5 worm cellular contexts compared by ENCODE assay signal in the genomic region with DNA sequence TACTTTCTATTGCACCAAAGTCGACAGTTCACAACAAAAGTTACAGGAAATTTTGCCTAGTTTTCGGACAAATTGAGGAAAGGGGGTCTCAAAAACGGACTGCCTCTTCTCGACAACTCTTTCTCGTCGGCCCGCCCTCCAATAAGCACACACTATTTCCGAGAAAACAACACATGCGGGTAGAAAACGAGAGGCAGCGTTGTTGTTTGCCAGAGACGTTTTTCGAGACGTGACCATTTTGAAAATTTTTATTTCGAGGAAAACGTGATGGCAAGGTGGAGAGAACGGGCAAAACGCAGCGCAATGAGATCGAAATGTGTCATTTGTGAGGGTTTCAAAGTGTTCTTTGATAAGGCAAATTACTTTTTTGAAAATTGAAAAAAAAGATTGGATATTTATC.
TF ChIP-seq lines count a peak whose summit lies in the region.

No protein-coding gene starts in this region.

TF ChIP-seq in whole organism, L1 larva, 84 proteins besides CTCF, POLR2A, EP300 and RAD21 (continues in another document):
- no peak for TF ChIP-seq F16B12.6 (tag; optimal IDR thresholded peaks at IDR 0.05; lab: Kevin White, UChicago)
- no peak for TF ChIP-seq sox-4 (tag; optimal IDR thresholded peaks at IDR 0.05; lab: Kevin White, UChicago)
- no peak for TF ChIP-seq nhr-28 (tag; optimal IDR thresholded peaks at IDR 0.05; lab: Kevin White, UChicago)
- TF ChIP-seq mep-1 (tag; optimal IDR thresholded peaks at IDR 0.05; lab: Kevin White, UChicago) = no peak
- peak in 1 of 2 experiments; percentile 72 for TF ChIP-seq mdl-1 (tag; optimal IDR thresholded peaks at IDR 0.05; lab: Kevin White, UChicago)
- TF ChIP-seq C04F5.9 (tag; optimal IDR thresholded peaks at IDR 0.05; lab: Kevin White, UChicago) = no peak
- peak; percentile 23; the same call in 1 of the 2 replicates for TF ChIP-seq nhr-19 (GFP tag; conservative IDR thresholded peaks at IDR 0.05; lab: Robert Waterston, UW)
- no peak for TF ChIP-seq ceh-63 (GFP tag; optimal IDR thresholded peaks at IDR 0.05; lab: Kevin White, UChicago)
- TF ChIP-seq nhr-237 (tag; optimal IDR thresholded peaks at IDR 0.05; lab: Kevin White, UChicago) = no peak
- no peak for TF ChIP-seq mef-2 (tag; optimal IDR thresholded peaks at IDR 0.05; lab: Kevin White, UChicago)
- TF ChIP-seq unc-62 (GFP tag; optimal IDR thresholded peaks at IDR 0.05; lab: Kevin White, UChicago) = no peak
- no peak for TF ChIP-seq isw-1 (GFP tag; IDR thresholded peaks at IDR 0.05; lab: Robert Waterston, UW)
- TF ChIP-seq nhr-77 (tag; optimal IDR thresholded peaks at IDR 0.05; lab: Kevin White, UChicago) = no peak
- no peak for TF ChIP-seq efl-3 (GFP tag; optimal IDR thresholded peaks at IDR 0.05; lab: Kevin White, UChicago)
- TF ChIP-seq elt-2 (tag; optimal IDR thresholded peaks at IDR 0.05; lab: Kevin White, UChicago) = no peak
- TF ChIP-seq egl-27 (tag; optimal IDR thresholded peaks at IDR 0.05; lab: Kevin White, UChicago) = no peak
- TF ChIP-seq unc-130 (tag; optimal IDR thresholded peaks at IDR 0.05; lab: Kevin White, UChicago) = peak; percentile 34
- no peak for TF ChIP-seq nhr-90 (tag; optimal IDR thresholded peaks at IDR 0.05; lab: Kevin White, UChicago; ENCODE audit: poor library complexity)

TF ChIP-seq in whole organism, L2 larva, 48 proteins besides CTCF, POLR2A, EP300 and RAD21:
- TF ChIP-seq gmeb-1 (tag; optimal IDR thresholded peaks at IDR 0.05; lab: Kevin White, UChicago) = no peak
- peak in 1 of 2 experiments; percentile 7 for TF ChIP-seq mdl-1 (tag; optimal IDR thresholded peaks at IDR 0.05; lab: Kevin White, UChicago)
- no peak for TF ChIP-seq nhr-6 (tag; optimal IDR thresholded peaks at IDR 0.05; lab: Kevin White, UChicago)
- TF ChIP-seq nhr-11 (tag; optimal IDR thresholded peaks at IDR 0.05; lab: Kevin White, UChicago) = no peak
- no peak for TF ChIP-seq snpc-4 (tag; optimal IDR thresholded peaks at IDR 0.05; lab: Kevin White, UChicago)
- TF ChIP-seq nhr-129 (tag; optimal IDR thresholded peaks at IDR 0.05; lab: Kevin White, UChicago) = peak; percentile 78
- peak in 1 of 2 experiments; percentile 27 for TF ChIP-seq lsy-2 (tag; optimal IDR thresholded peaks at IDR 0.05; lab: Kevin White, UChicago)
- TF ChIP-seq mab-5 (tag; optimal IDR thresholded peaks at IDR 0.05; lab: Kevin White, UChicago) = no peak
- peak; percentile 4 for TF ChIP-seq F13H6.1 (tag; optimal IDR thresholded peaks at IDR 0.05; lab: Kevin White, UChicago)
- TF ChIP-seq sma-3 (GFP tag; optimal IDR thresholded peaks at IDR 0.05; lab: Kevin White, UChicago) = no peak
- peak; percentile 34 for TF ChIP-seq C34F6.9 (tag; optimal IDR thresholded peaks at IDR 0.05; lab: Kevin White, UChicago)
- TF ChIP-seq elt-3 (tag; optimal IDR thresholded peaks at IDR 0.05; lab: Kevin White, UChicago) = no peak
- TF ChIP-seq nhr-21 (tag; optimal IDR thresholded peaks at IDR 0.05; lab: Kevin White, UChicago) = peak; percentile 49
- TF ChIP-seq lin-11 (tag; optimal IDR thresholded peaks at IDR 0.05; lab: Kevin White, UChicago) = peak; percentile 60
- TF ChIP-seq sma-9 (GFP tag; optimal IDR thresholded peaks at IDR 0.05; lab: Kevin White, UChicago) = peak; percentile 61
- no peak for TF ChIP-seq sma-9 (tag; optimal IDR thresholded peaks at IDR 0.05; lab: Kevin White, UChicago)

TF ChIP-seq in whole organism, L3 larva, 47 proteins besides CTCF, POLR2A, EP300 and RAD21:
- TF ChIP-seq lin-15B (tag; optimal IDR thresholded peaks at IDR 0.05; lab: Kevin White, UChicago) (no peak), hmg-11 (tag; optimal IDR thresholded peaks at IDR 0.05; lab: Kevin White, UChicago) (peak; percentile 21), ama-1 (optimal IDR thresholded peaks at IDR 0.05; lab: Kevin White, UChicago) (peak; percentile 16), nhr-43 (tag; optimal IDR thresholded peaks at IDR 0.05; lab: Kevin White, UChicago; ENCODE audit: poor library complexity, severe bottlenecking) (peak; percentile 65), eor-1 (tag; optimal IDR thresholded peaks at IDR 0.05; lab: Kevin White, UChicago) (no peak), nfya-1 (tag; optimal IDR thresholded peaks at IDR 0.05; lab: Kevin White, UChicago; ENCODE audit: insufficient read depth) (peak; percentile 49), pha-4 (tag; optimal IDR thresholded peaks at IDR 0.05; lab: Kevin White, UChicago) (peak; percentile 57), lin-39 (tag; optimal IDR thresholded peaks at IDR 0.05; lab: Kevin White, UChicago) (peak; percentile 56), nhr-11 (tag; optimal IDR thresholded peaks at IDR 0.05; lab: Kevin White, UChicago) (no peak), elt-2 (tag; optimal IDR thresholded peaks at IDR 0.05; lab: Kevin White, UChicago) (peak; percentile 18), fkh-10 (GFP tag; optimal IDR thresholded peaks at IDR 0.05; lab: Kevin White, UChicago) (no peak), nhr-23 (tag; optimal IDR thresholded peaks at IDR 0.05; lab: Kevin White, UChicago) (no peak)
TF ChIP-seq in whole organism, L3 larva: peak in this region for 7.

TF ChIP-seq in whole organism, L4 larva, 104 proteins besides CTCF, POLR2A, EP300 and RAD21 (continues in another document):
- no peak for TF ChIP-seq ceh-20 (GFP tag; IDR thresholded peaks at IDR 0.05; lab: Robert Waterston, UW)
- no peak for TF ChIP-seq lir-3 (tag; optimal IDR thresholded peaks at IDR 0.05; lab: Kevin White, UChicago)
- TF ChIP-seq hlh-30 (tag; optimal IDR thresholded peaks at IDR 0.05; lab: Kevin White, UChicago; ENCODE audit: insufficient read depth) = peak; percentile 88
- TF ChIP-seq pha-4 (GFP tag; IDR thresholded peaks at IDR 0.05; lab: Robert Waterston, UW) = no peak
- TF ChIP-seq pha-4 (tag; optimal IDR thresholded peaks at IDR 0.05; lab: Kevin White, UChicago) = no peak
- no peak for TF ChIP-seq T26A8.4 (GFP tag; IDR thresholded peaks at IDR 0.05; lab: Robert Waterston, UW)
- no peak for TF ChIP-seq zag-1 (tag; optimal IDR thresholded peaks at IDR 0.05; lab: Kevin White, UChicago)
- no peak for TF ChIP-seq dmd-9 (GFP tag; IDR thresholded peaks at IDR 0.05; lab: Robert Waterston, UW)
- no peak for TF ChIP-seq ztf-11 (tag; optimal IDR thresholded peaks at IDR 0.05; lab: Kevin White, UChicago)
- no peak for TF ChIP-seq F44E2.7 (GFP tag; IDR thresholded peaks at IDR 0.05; lab: Robert Waterston, UW)
- TF ChIP-seq nhr-28 (tag; optimal IDR thresholded peaks at IDR 0.05; lab: Kevin White, UChicago) = no peak
- no peak for TF ChIP-seq ces-1 (GFP tag; optimal IDR thresholded peaks at IDR 0.05; lab: Kevin White, UChicago)
- TF ChIP-seq daf-8 (GFP tag; IDR thresholded peaks at IDR 0.05; lab: Robert Waterston, UW) = no peak
- TF ChIP-seq nhr-111 (GFP tag; optimal IDR thresholded peaks at IDR 0.05; lab: Kevin White, UChicago) = no peak
- no peak for TF ChIP-seq spr-3 (GFP tag; optimal IDR thresholded peaks at IDR 0.05; lab: Kevin White, UChicago)
- TF ChIP-seq egl-43 (GFP tag; IDR thresholded peaks at IDR 0.05; lab: Robert Waterston, UW) = no peak
- no peak for TF ChIP-seq pqm-1 (tag; optimal IDR thresholded peaks at IDR 0.05; lab: Kevin White, UChicago)
- no peak for TF ChIP-seq zip-2 (tag; optimal IDR thresholded peaks at IDR 0.05; lab: Kevin White, UChicago)
- TF ChIP-seq ama-1 (optimal IDR thresholded peaks at IDR 0.05; lab: Kevin White, UChicago) = no peak
- TF ChIP-seq zfp-3 (GFP tag; conservative IDR thresholded peaks at IDR 0.05; lab: Robert Waterston, UW) = no peak
- TF ChIP-seq attf-4 (tag; optimal IDR thresholded peaks at IDR 0.05; lab: Kevin White, UChicago) = no peak
- no peak for TF ChIP-seq arid-1 (GFP tag; conservative IDR thresholded peaks at IDR 0.05; lab: Robert Waterston, UW)
- TF ChIP-seq daf-19 (GFP tag; conservative IDR thresholded peaks at IDR 0.05; lab: Robert Waterston, UW) = no peak
- no peak for TF ChIP-seq nhr-41 (GFP tag; IDR thresholded peaks at IDR 0.05; lab: Robert Waterston, UW)
- TF ChIP-seq ceh-32 (tag; optimal IDR thresholded peaks at IDR 0.05; lab: Kevin White, UChicago; ENCODE audit: poor library complexity) = no peak

TF ChIP-seq in whole organism, young adult, 124 proteins besides CTCF, POLR2A, EP300 and RAD21:
- peak; percentile 21 for TF ChIP-seq pha-4 (tag; optimal IDR thresholded peaks at IDR 0.05; lab: Kevin White, UChicago)
- peak; percentile 25 for TF ChIP-seq lin-40 (tag; optimal IDR thresholded peaks at IDR 0.05; lab: Kevin White, UChicago)
- TF ChIP-seq hmg-1.2 (GFP tag; IDR thresholded peaks at IDR 0.05; lab: Robert Waterston, UW) = peak; percentile 46; the same call in 1 of the 2 replicates
- 0 out of 2 replicates have a peak, but pooled peaks have one; percentile 40 for TF ChIP-seq lir-1 (GFP tag; conservative IDR thresholded peaks at IDR 0.05; lab: Robert Waterston, UW)
- TF ChIP-seq nhr-120 (GFP tag; IDR thresholded peaks at IDR 0.05; lab: Robert Waterston, UW) = no peak
- TF ChIP-seq attf-5 (GFP tag; optimal IDR thresholded peaks at IDR 0.05; lab: Kevin White, UChicago) = peak; percentile 11
- peak; percentile 36; the same call in 1 of the 2 replicates for TF ChIP-seq zfh-2 (GFP tag; conservative IDR thresholded peaks at IDR 0.05; lab: Robert Waterston, UW)
- TF ChIP-seq madf-8 (GFP tag; conservative IDR thresholded peaks at IDR 0.05; lab: Robert Waterston, UW) = no peak
- TF ChIP-seq attf-3 (GFP tag; conservative IDR thresholded peaks at IDR 0.05; lab: Robert Waterston, UW) = no peak
- TF ChIP-seq cebp-1 (GFP tag; IDR thresholded peaks at IDR 0.05; lab: Robert Waterston, UW) = no peak
- peak; percentile 60 for TF ChIP-seq cebp-1 (tag; optimal IDR thresholded peaks at IDR 0.05; lab: Kevin White, UChicago)
- TF ChIP-seq C17E4.6 (GFP tag; IDR thresholded peaks at IDR 0.05; lab: Robert Waterston, UW) = no peak
- no peak for TF ChIP-seq F52B5.7 (tag; optimal IDR thresholded peaks at IDR 0.05; lab: Kevin White, UChicago)
TF ChIP-seq in whole organism, young adult: peak in this region for 7.
